Fruit fly (Drosophila melanogaster): Measurements from ENCODE around the gene ImpE1.

Gene ImpE1

dm6 chr3L:8437583-8437982, 65.4 kb downstream of the ImpE1 start:
- TF ChIP-seq Ets98B (GFP tag; IDR thresholded peaks at IDR 0.05) = no peak
- no peak for TF ChIP-seq CG9948 (tag; optimal IDR thresholded peaks at IDR 0.05)
- TF ChIP-seq CG17806 (tag; optimal IDR thresholded peaks at IDR 0.05) = no peak
- no peak for TF ChIP-seq Snoo (tag; optimal IDR thresholded peaks at IDR 0.05)
- no peak for TF ChIP-seq EcR (GFP tag; optimal IDR thresholded peaks at IDR 0.05)

- TF ChIP-seq Pif1A (GFP tag; optimal IDR thresholded peaks at IDR 0.05) (no peak), CG32121 (GFP tag; IDR thresholded peaks at IDR 0.05) (peak; percentile 46)
These were observed 67.9 kb downstream of the ImpE1 start for dm6 chr3L:8440079-8440478.
